Fruit fly (Drosophila melanogaster): Measurements from ENCODE around the gene Top2.

Gene Top2

DNA sequence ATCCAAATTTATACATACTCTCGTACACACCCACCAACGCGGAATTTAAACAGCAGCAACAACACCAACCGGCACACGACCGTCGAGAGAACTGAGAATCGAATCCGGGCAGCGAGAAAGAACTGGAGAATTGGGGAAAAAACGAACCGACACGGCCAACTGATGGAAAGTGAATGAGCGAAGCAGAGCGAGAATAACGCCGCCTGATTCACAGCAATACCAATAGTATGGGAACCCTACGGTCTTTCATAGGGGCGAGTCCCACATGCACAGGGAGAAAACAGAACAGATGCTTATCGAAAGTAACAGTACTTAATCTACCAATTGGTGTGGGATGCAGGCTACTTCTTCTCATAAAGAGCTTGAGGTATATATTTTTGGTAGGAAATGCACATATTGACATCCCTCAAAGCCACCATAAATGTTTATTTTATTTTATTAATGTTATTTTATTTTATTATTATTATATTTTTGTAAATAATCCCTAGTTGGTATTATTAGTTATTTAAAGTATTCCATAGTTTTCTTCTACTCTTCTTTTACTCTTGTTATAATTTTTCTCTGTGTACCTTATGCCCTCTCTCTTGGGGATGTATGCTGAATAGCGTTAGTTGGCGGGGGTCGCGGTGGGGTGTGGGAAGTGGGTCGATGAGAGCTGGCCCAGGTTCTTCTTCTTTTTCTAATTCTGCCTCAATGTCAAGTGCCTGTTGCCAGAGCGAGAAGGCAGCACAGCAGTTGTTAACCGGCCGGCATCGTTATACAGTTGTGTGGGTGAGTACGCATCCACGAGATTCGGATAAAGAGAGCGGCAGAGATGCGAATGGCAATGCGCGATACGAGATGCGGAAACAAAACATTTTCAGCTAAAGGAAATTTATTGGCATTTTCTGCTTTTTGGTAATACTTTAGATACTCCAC, 54.7 kb downstream of the Top2 start, which contains the start of gene CG17544 (continued):
- TF ChIP-seq Doc3 (GFP tag; IDR thresholded peaks at IDR 0.05; ENCODE audit: partially characterized antibody) (no peak), slp2 (GFP tag; optimal IDR thresholded peaks at IDR 0.05) (peak; percentile 42), CG32772 (GFP tag; IDR thresholded peaks at IDR 0.05) (peak; percentile 37; the same call in 1 of the 2 replicates), CG7928 (GFP tag; optimal IDR thresholded peaks at IDR 0.05) (no peak), sna (GFP tag; IDR thresholded peaks at IDR 0.05; ENCODE audit: partially characterized antibody) (no peak), CG8089 (GFP tag; optimal IDR thresholded peaks at IDR 0.05) (peak; percentile 100), NC2α (GFP tag; optimal IDR thresholded peaks at IDR 0.05) (no peak), CG7372 (GFP tag; IDR thresholded peaks at IDR 0.05) (peak; percentile 25), tgo (GFP tag; IDR thresholded peaks at IDR 0.05) (peak; percentile 63), HLHmδ (GFP tag; optimal IDR thresholded peaks at IDR 0.05) (peak; percentile 4), Sox102F (GFP tag; optimal IDR thresholded peaks at IDR 0.05) (peak; percentile 71), kay (GFP tag; optimal IDR thresholded peaks at IDR 0.05) (peak; percentile 54), CG2875 (GFP tag; optimal IDR thresholded peaks at IDR 0.05) (peak; percentile 50), Adf1 (GFP tag; IDR thresholded peaks at IDR 0.05) (peak; percentile 48; the same call in 1 of the 2 replicates), cwo (GFP tag; optimal IDR thresholded peaks at IDR 0.05) (peak; percentile 87), CG34376 (GFP tag; optimal IDR thresholded peaks at IDR 0.05) (peak; percentile 31), CG9817 (tag; optimal IDR thresholded peaks at IDR 0.05) (peak; percentile 74), nom (GFP tag; optimal IDR thresholded peaks at IDR 0.05) (peak; percentile 70), CG11504 (tag; optimal IDR thresholded peaks at IDR 0.05) (peak; percentile 86), Usf (GFP tag; optimal IDR thresholded peaks at IDR 0.05) (peak; percentile 66), CG15073 (GFP tag; optimal IDR thresholded peaks at IDR 0.05) (no peak), crol (GFP tag; IDR thresholded peaks at IDR 0.05) (peak; percentile 99), E2f1 (GFP tag; IDR thresholded peaks at IDR 0.05) (0 out of 2 replicates have a peak, but pooled peaks have one; percentile 30), Ptx1 (GFP tag; IDR thresholded peaks at IDR 0.05) (peak; percentile 67), HmgD (GFP tag; optimal IDR thresholded peaks at IDR 0.05) (no peak), CG7786 (GFP tag; optimal IDR thresholded peaks at IDR 0.05) (peak; percentile 31), phol (tag; optimal IDR thresholded peaks at IDR 0.05) (peak; percentile 83), bab2 (GFP tag; optimal IDR thresholded peaks at IDR 0.05) (no peak), en (GFP tag; optimal IDR thresholded peaks at IDR 0.05) (no peak), CG10543 (GFP tag; optimal IDR thresholded peaks at IDR 0.05) (peak; percentile 92), pb (GFP tag; optimal IDR thresholded peaks at IDR 0.05) (no peak), CG3995 (GFP tag; optimal IDR thresholded peaks at IDR 0.05) (no peak), dmrt99B (tag; optimal IDR thresholded peaks at IDR 0.05) (peak; percentile 86), CG1602 (GFP tag; optimal IDR thresholded peaks at IDR 0.05) (peak; percentile 72), az2 (GFP tag; optimal IDR thresholded peaks at IDR 0.05) (peak; percentile 62), E2f2 (GFP tag; IDR thresholded peaks at IDR 0.05) (peak; percentile 49; the same call in 1 of the 2 replicates), Fer3 (tag; optimal IDR thresholded peaks at IDR 0.05) (peak; percentile 68), CG15269 (tag; optimal IDR thresholded peaks at IDR 0.05) (peak; percentile 81), shn (GFP tag; optimal IDR thresholded peaks at IDR 0.05) (no peak), Dll (GFP tag; IDR thresholded peaks at IDR 0.05; ENCODE audit: partially characterized antibody) (no peak), CG10565 (GFP tag; optimal IDR thresholded peaks at IDR 0.05) (no peak), inv (GFP tag; IDR thresholded peaks at IDR 0.05; ENCODE audit: partially characterized antibody) (no peak), Dad (GFP tag; optimal IDR thresholded peaks at IDR 0.05) (no peak), unpg (GFP tag; optimal IDR thresholded peaks at IDR 0.05) (peak; percentile 53), tx (GFP tag; optimal IDR thresholded peaks at IDR 0.05) (no peak), Asciz (GFP tag; optimal IDR thresholded peaks at IDR 0.05) (peak; percentile 64), Antp (GFP tag; optimal IDR thresholded peaks at IDR 0.05) (peak; percentile 57), al (GFP tag; IDR thresholded peaks at IDR 0.05) (peak; percentile 16; the same call in 1 of the 2 replicates), Hr39 (optimal IDR thresholded peaks at IDR 0.05) (no peak)

Measured in whole organism, embryonic.